Worm (Caenorhabditis elegans) whole organism, late embryonic: ENCODE results near the gene F20G2.2.

Experiments used
- C08G9.2 ChIP-seq: sonication (generic microtip); optimal IDR thresholded peaks from 2 replicates; lab custom pipeline; 2016; ENCODE audit warnings: mild to moderate bottlenecking, missing genetic modification characterization, moderate library complexity, missing compliant biosample characterization
- F13H6.1 ChIP-seq: sonication (generic microtip); optimal IDR thresholded peaks from 2 replicates; lab custom pipeline; 2016; ENCODE audit warnings: missing genetic modification characterization, missing compliant biosample characterization
- K02D7.2 ChIP-seq: sonication (generic microtip); optimal IDR thresholded peaks from 2 replicates; lab custom pipeline; 2017; ENCODE audit warnings: mild to moderate bottlenecking, missing genetic modification characterization, missing compliant biosample characterization
- T23F11.4 ChIP-seq: fragments of 200-800 bp; sonication (Bioruptor generic); optimal IDR thresholded peaks from 2 replicates; lab custom pipeline; 2018; ENCODE audit warnings: mild to moderate bottlenecking, missing genetic modification characterization, missing compliant biosample characterization
- Y22D7AL.16 ChIP-seq: sonication (generic microtip); optimal IDR thresholded peaks from 2 replicates; lab custom pipeline; 2016; ENCODE audit warnings: missing genetic modification characterization, missing compliant biosample characterization
- ahr-1 ChIP-seq: sonication (generic microtip); optimal IDR thresholded peaks from 2 replicates; lab custom pipeline; 2016; ENCODE audit warnings: missing genetic modification characterization, missing compliant biosample characterization
- ceh-18 ChIP-seq: sonication (generic microtip); optimal IDR thresholded peaks from 2 replicates; lab custom pipeline; 2016; ENCODE audit warnings: missing genetic modification characterization, missing compliant biosample characterization
- ceh-2 ChIP-seq: sonication (generic microtip); optimal IDR thresholded peaks from 2 replicates; lab custom pipeline; 2016; ENCODE audit warnings: missing genotype, missing genetic modification characterization, missing compliant biosample characterization
- ceh-24 ChIP-seq: sonication (generic microtip); optimal IDR thresholded peaks from 2 replicates; lab custom pipeline; 2016; ENCODE audit warnings: mild to moderate bottlenecking, missing genetic modification characterization, missing compliant biosample characterization
- ceh-30 ChIP-seq: fragments of 150-350 bp; optimal IDR thresholded peaks from 2 replicates; lab custom pipeline; 2014; ENCODE audit warnings: missing biosample characterization, missing genetic modification characterization
- ceh-34 ChIP-seq: sonication (generic microtip); optimal IDR thresholded peaks from 2 replicates; lab custom pipeline; 2016; ENCODE audit warnings: mild to moderate bottlenecking, missing genetic modification characterization, missing compliant biosample characterization
- ceh-6 ChIP-seq: fragments of 200-800 bp; sonication (Bioruptor generic); optimal IDR thresholded peaks from 2 replicates; lab custom pipeline; 2018; ENCODE audit warnings: mild to moderate bottlenecking, missing genetic modification characterization, missing compliant biosample characterization
- che-1 ChIP-seq: sonication (generic microtip); optimal IDR thresholded peaks from 2 replicates; lab custom pipeline; 2016; ENCODE audit warnings: mild to moderate bottlenecking, missing genetic modification characterization, missing compliant biosample characterization
- elt-4 ChIP-seq: sonication (generic microtip); optimal IDR thresholded peaks from 2 replicates; lab custom pipeline; 2016; ENCODE audit warnings: missing genetic modification characterization, missing compliant biosample characterization
- fax-1 ChIP-seq: sonication (generic microtip); optimal IDR thresholded peaks from 2 replicates; lab custom pipeline; 2016; ENCODE audit warnings: missing genotype, missing genetic modification characterization, missing compliant biosample characterization
- gmeb-2 ChIP-seq: sonication (generic microtip); optimal IDR thresholded peaks from 2 replicates; lab custom pipeline; 2016; ENCODE audit warnings: missing genetic modification characterization, inconsistent platforms, missing compliant biosample characterization
- hlh-30 ChIP-seq: sonication (generic microtip); optimal IDR thresholded peaks from 2 replicates; lab custom pipeline; 2017; ENCODE audit warnings: antibody characterized with exemption, missing genetic modification characterization, missing compliant biosample characterization; ENCODE audit not compliant: insufficient read depth
- hlh-6 ChIP-seq: sonication (generic microtip); optimal IDR thresholded peaks from 2 replicates; lab custom pipeline; 2016; ENCODE audit warnings: missing genotype, missing genetic modification characterization, missing compliant biosample characterization
- lim-6 ChIP-seq: sonication (generic microtip); optimal IDR thresholded peaks from 2 replicates; lab custom pipeline; 2016; ENCODE audit warnings: missing genetic modification characterization, missing compliant biosample characterization
- lin-11 ChIP-seq: fragments of 200-800 bp; sonication (Bioruptor generic); optimal IDR thresholded peaks from 2 replicates; lab custom pipeline; 2018; ENCODE audit warnings: mild to moderate bottlenecking, missing genetic modification characterization, missing compliant biosample characterization
- madf-2 ChIP-seq: sonication (generic microtip); optimal IDR thresholded peaks from 2 replicates; lab custom pipeline; 2017; ENCODE audit warnings: missing genetic modification characterization, missing compliant biosample characterization
- mec-3 ChIP-seq: sonication (generic microtip); optimal IDR thresholded peaks from 2 replicates; lab custom pipeline; 2016; ENCODE audit warnings: borderline replicate concordance, missing genetic modification characterization, missing compliant biosample characterization
- nfya-1 ChIP-seq: sonication (generic microtip); optimal IDR thresholded peaks from 2 replicates; lab custom pipeline; 2017; ENCODE audit warnings: missing genetic modification characterization, mild to moderate bottlenecking, missing compliant biosample characterization, antibody characterized with exemption, moderate library complexity
- nhr-11 ChIP-seq: fragments of 150-350 bp; optimal IDR thresholded peaks from 2 replicates; lab custom pipeline; 2014; ENCODE audit warnings: missing biosample characterization, missing genetic modification characterization
- nhr-232 ChIP-seq: sonication (generic microtip); optimal IDR thresholded peaks from 2 replicates; lab custom pipeline; 2016; ENCODE audit warnings: missing genetic modification characterization, missing compliant biosample characterization
- odd-2 ChIP-seq: sonication (generic microtip); optimal IDR thresholded peaks from 2 replicates; lab custom pipeline; 2017; ENCODE audit warnings: antibody characterized with exemption, mild to moderate bottlenecking, missing genetic modification characterization, missing compliant biosample characterization
- pag-3 ChIP-seq: sonication (generic microtip); optimal IDR thresholded peaks from 2 replicates; lab custom pipeline; 2016; ENCODE audit warnings: missing compliant biosample characterization, missing genetic modification characterization, borderline replicate concordance
- pax-1 ChIP-seq: fragments of 150-350 bp; optimal IDR thresholded peaks from 2 replicates; lab custom pipeline; 2014; ENCODE audit warnings: missing biosample characterization, missing genetic modification characterization
- pha-2 ChIP-seq: sonication (generic microtip); optimal IDR thresholded peaks from 2 replicates; lab custom pipeline; 2017; ENCODE audit warnings: mild to moderate bottlenecking, missing genetic modification characterization, missing compliant biosample characterization
- pha-4 ChIP-seq: fragments of 150-350 bp; optimal IDR thresholded peaks from 2 replicates; lab custom pipeline; 2018; ENCODE audit warnings: missing biosample characterization, missing genetic modification reagents, missing genetic modification characterization
- pros-1 ChIP-seq: fragments of 150-350 bp; optimal IDR thresholded peaks from 2 replicates; lab custom pipeline; 2014; ENCODE audit warnings: missing biosample characterization, missing genetic modification reagents, missing genetic modification characterization
- rnt-1 ChIP-seq: sonication (generic microtip); optimal IDR thresholded peaks from 2 replicates; lab custom pipeline; 2016; ENCODE audit warnings: missing genetic modification characterization, missing compliant biosample characterization
- sdc-2 ChIP-seq: sonication (generic microtip); optimal IDR thresholded peaks from 2 replicates; lab custom pipeline; 2016; ENCODE audit warnings: missing genotype, missing genetic modification characterization, missing compliant biosample characterization
- sox-2 ChIP-seq: fragments of 200-800 bp; sonication (Bioruptor generic); IDR thresholded peaks from 2 replicates; pipeline ENCODE4 v1.3.6; 2022; ENCODE audit warnings: missing genetic modification reagents, missing genetic modification characterization, missing compliant biosample characterization
- ttx-3 ChIP-seq: sonication (generic microtip); optimal IDR thresholded peaks from 2 replicates; lab custom pipeline; 2016; ENCODE audit warnings: missing genetic modification reagents, missing genetic modification characterization, missing compliant biosample characterization
- unc-42 ChIP-seq: sonication (generic microtip); optimal IDR thresholded peaks from 2 replicates; lab custom pipeline; 2016; ENCODE audit warnings: missing genotype, missing genetic modification characterization, missing compliant biosample characterization
- unc-55 ChIP-seq: sonication (generic microtip); optimal IDR thresholded peaks from 2 replicates; lab custom pipeline; 2017; ENCODE audit warnings: missing biosample characterization, missing genetic modification reagents, missing genetic modification characterization
- unc-86 ChIP-seq: sonication (generic microtip); optimal IDR thresholded peaks from 2 replicates; lab custom pipeline; 2016; ENCODE audit warnings: missing genetic modification characterization, missing compliant biosample characterization
- zip-5 ChIP-seq: sonication (generic microtip); optimal IDR thresholded peaks from 2 replicates; lab custom pipeline; 2016; ENCODE audit warnings: missing genetic modification characterization, missing compliant biosample characterization

The F20G2.2 gene

ce11 chrV:13756359-13757091 lies at the start of gene F20G2.2:
F20G2.2 (minus strand) TSS chrV:13756409.
- TF ChIP-seq ceh-6 (GFP tag; lab: Kevin White, UChicago) (no peak), lin-11 (no peak), C08G9.2 (no peak), pax-1 (tag; lab: Kevin White, UChicago) (no peak), hlh-30 (tag; lab: Kevin White, UChicago) (no peak), unc-55 (GFP tag; lab: Kevin White, UChicago) (no peak), hlh-6 (tag; lab: Kevin White, UChicago) (no peak), pag-3 (no peak), madf-2 (no peak), K02D7.2 (no peak), pha-4 (no peak), odd-2 (tag; lab: Kevin White, UChicago) (no peak), F13H6.1 (tag; lab: Kevin White, UChicago) (no peak), zip-5 (tag; lab: Kevin White, UChicago) (no peak), ttx-3 (tag; lab: Kevin White, UChicago) (no peak), ahr-1 (tag; lab: Kevin White, UChicago) (no peak), Y22D7AL.16 (tag; lab: Kevin White, UChicago) (no peak)

ce11 chrV:13803902-13804301 lies 47.7 kb upstream of the F20G2.2 start, which contains the start of gene swan-2:
swan-2 (minus strand) TSS chrV:13804281.
- no peak for TF ChIP-seq fax-1
- TF ChIP-seq che-1 (tag; lab: Kevin White, UChicago) = no peak
- no peak for TF ChIP-seq unc-86 (tag; lab: Kevin White, UChicago)
- no peak for TF ChIP-seq pros-1
- TF ChIP-seq pha-2 (tag; lab: Kevin White, UChicago) = no peak
- TF ChIP-seq nfya-1 (tag; lab: Kevin White, UChicago) = no peak
- TF ChIP-seq ceh-34 = no peak
- no peak for TF ChIP-seq Y22D7AL.16 (tag; lab: Kevin White, UChicago)
- TF ChIP-seq K02D7.2 = no peak
- no peak for TF ChIP-seq unc-42 (tag; lab: Kevin White, UChicago)
- no peak for TF ChIP-seq ceh-30 (tag; lab: Kevin White, UChicago)
- TF ChIP-seq sox-2 (GFP tag; lab: Robert Waterston, UW) = no peak
- TF ChIP-seq rnt-1 = no peak
- no peak for TF ChIP-seq sdc-2 (tag; lab: Kevin White, UChicago)
- no peak for TF ChIP-seq ceh-24 (tag; lab: Kevin White, UChicago)
- no peak for TF ChIP-seq pax-1 (tag; lab: Kevin White, UChicago)
- no peak for TF ChIP-seq odd-2 (tag; lab: Kevin White, UChicago)
- TF ChIP-seq, all 69 proteins: peak for 0

ce11 chrV:13799190-13799589 lies 43.0 kb upstream of the F20G2.2 start:
- TF ChIP-seq nhr-11 = no peak
- no peak for TF ChIP-seq sdc-2 (tag; lab: Kevin White, UChicago)
- TF ChIP-seq, all 69 proteins: peak for 0

ce11 chrV:13796246-13796776 lies 40.1 kb upstream of the F20G2.2 start, which contains the start of gene twk-32:
twk-32 (plus strand) TSS chrV:13796641.
- peak; percentile 19 for TF ChIP-seq hlh-30 (tag; lab: Kevin White, UChicago)
- no peak for TF ChIP-seq gmeb-2 (tag; lab: Kevin White, UChicago)

ce11 chrV:13794046-13794445 lies 37.8 kb upstream of the F20G2.2 start:
- TF ChIP-seq ceh-18 (tag; lab: Kevin White, UChicago) = no peak
- no peak for TF ChIP-seq mec-3 (tag; lab: Kevin White, UChicago)
- TF ChIP-seq T23F11.4 (GFP tag; lab: Kevin White, UChicago) = no peak
- no peak for TF ChIP-seq elt-4
- no peak for TF ChIP-seq ceh-2 (tag; lab: Kevin White, UChicago)
- no peak for TF ChIP-seq odd-2 (tag; lab: Kevin White, UChicago)
- no peak for TF ChIP-seq pros-1
- no peak for TF ChIP-seq nhr-232 (tag; lab: Kevin White, UChicago)
- no peak for TF ChIP-seq lim-6 (tag; lab: Kevin White, UChicago)
- no peak for TF ChIP-seq pha-4
- TF ChIP-seq unc-86 (tag; lab: Kevin White, UChicago) = no peak
- TF ChIP-seq ceh-6 (GFP tag; lab: Kevin White, UChicago) = no peak
